Worm (Caenorhabditis elegans): ENCODE measurements around the gene ugt-39.

ugt-39 gene

ce11 chrV:7133963-7134362 lies 23.0 kb upstream of the ugt-39 start, which contains the start of gene F10D2.16:
TSS of gene F10D2.16 (plus strand) at chrV:7134263.
- TF ChIP-seq eor-1 (tag; optimal IDR thresholded peaks at IDR 0.05) (no peak), nhr-23 (tag; optimal IDR thresholded peaks at IDR 0.05) (no peak), fos-1 (tag; optimal IDR thresholded peaks at IDR 0.05) (no peak), ama-1 (optimal IDR thresholded peaks at IDR 0.05) (no peak), ceh-82 (tag; optimal IDR thresholded peaks at IDR 0.05) (no peak), daf-12 (tag; optimal IDR thresholded peaks at IDR 0.05) (no peak), unc-39 (tag; optimal IDR thresholded peaks at IDR 0.05) (no peak), pqm-1 (tag; optimal IDR thresholded peaks at IDR 0.05) (no peak), nhr-12 (tag; optimal IDR thresholded peaks at IDR 0.05) (no peak), nhr-28 (tag; optimal IDR thresholded peaks at IDR 0.05) (no peak), nhr-76 (tag; optimal IDR thresholded peaks at IDR 0.05) (no peak), nfya-1 (tag; optimal IDR thresholded peaks at IDR 0.05; ENCODE audit: insufficient read depth) (no peak), ceh-16 (tag; optimal IDR thresholded peaks at IDR 0.05) (no peak), tbx-2 (tag; optimal IDR thresholded peaks at IDR 0.05) (no peak), snpc-4 (tag; optimal IDR thresholded peaks at IDR 0.05) (no peak), ZK546.5 (tag; optimal IDR thresholded peaks at IDR 0.05) (no peak), skn-1 (tag; optimal IDR thresholded peaks at IDR 0.05) (no peak), mdl-1 (tag; optimal IDR thresholded peaks at IDR 0.05) (no peak)

ce11 chrV:7136859-7137258 lies 20.1 kb upstream of the ugt-39 start:
- no peak for TF ChIP-seq eor-1 (tag; optimal IDR thresholded peaks at IDR 0.05)

ce11 chrV:7138320-7138719 lies 18.6 kb upstream of the ugt-39 start, which contains the start of gene str-112:
TSS of gene str-112 (minus strand) at chrV:7138420.
- no peak for TF ChIP-seq R02D3.7 (tag; optimal IDR thresholded peaks at IDR 0.05)
- TF ChIP-seq elt-2 (tag; optimal IDR thresholded peaks at IDR 0.05), result no peak
- no peak for TF ChIP-seq snpc-4 (tag; optimal IDR thresholded peaks at IDR 0.05)
- no peak for TF ChIP-seq elt-1 (tag; optimal IDR thresholded peaks at IDR 0.05)
- no peak for TF ChIP-seq ceh-28 (tag; optimal IDR thresholded peaks at IDR 0.05)
- no peak for TF ChIP-seq elt-3 (tag; optimal IDR thresholded peaks at IDR 0.05)
- no peak for TF ChIP-seq fkh-2 (tag; optimal IDR thresholded peaks at IDR 0.05)
- TF ChIP-seq ceh-82 (tag; optimal IDR thresholded peaks at IDR 0.05), result no peak
- TF ChIP-seq unc-39 (tag; optimal IDR thresholded peaks at IDR 0.05), result no peak
- no peak for TF ChIP-seq nhr-25 (tag; optimal IDR thresholded peaks at IDR 0.05)
- no peak for TF ChIP-seq egl-27 (tag; optimal IDR thresholded peaks at IDR 0.05)
- TF ChIP-seq jun-1 (tag; optimal IDR thresholded peaks at IDR 0.05), result no peak
- TF ChIP-seq lsy-12 (tag; optimal IDR thresholded peaks at IDR 0.05), result no peak
- no peak for TF ChIP-seq egl-5 (tag; optimal IDR thresholded peaks at IDR 0.05)
- no peak for TF ChIP-seq eor-1 (tag; optimal IDR thresholded peaks at IDR 0.05)
- no peak for TF ChIP-seq zag-1 (tag; optimal IDR thresholded peaks at IDR 0.05)
- no peak for TF ChIP-seq sea-2 (GFP tag; optimal IDR thresholded peaks at IDR 0.05)
- no peak for TF ChIP-seq daf-12 (tag; optimal IDR thresholded peaks at IDR 0.05)

ce11 chrV:7140368-7140767 lies 16.6 kb upstream of the ugt-39 start:
- TF ChIP-seq egl-27 (tag; optimal IDR thresholded peaks at IDR 0.05) (no peak), pqm-1 (tag; optimal IDR thresholded peaks at IDR 0.05) (peak; percentile 7)

- no peak for TF ChIP-seq nhr-76 (tag; optimal IDR thresholded peaks at IDR 0.05)
- TF ChIP-seq lin-39 (tag; optimal IDR thresholded peaks at IDR 0.05), result no peak
- no peak for TF ChIP-seq elt-2 (tag; optimal IDR thresholded peaks at IDR 0.05)
- TF ChIP-seq nhr-237 (tag; optimal IDR thresholded peaks at IDR 0.05), result no peak
- TF ChIP-seq nhr-11 (tag; optimal IDR thresholded peaks at IDR 0.05), result no peak
- no peak for TF ChIP-seq aly-2 (tag; optimal IDR thresholded peaks at IDR 0.05)
- TF ChIP-seq egl-5 (tag; optimal IDR thresholded peaks at IDR 0.05), result no peak
- TF ChIP-seq nfya-1 (tag; optimal IDR thresholded peaks at IDR 0.05; ENCODE audit: insufficient read depth), result no peak
- no peak for TF ChIP-seq nhr-67 (tag; optimal IDR thresholded peaks at IDR 0.05)
- no peak for TF ChIP-seq ztf-11 (tag; optimal IDR thresholded peaks at IDR 0.05)
- TF ChIP-seq tbx-2 (tag; optimal IDR thresholded peaks at IDR 0.05), result no peak
- TF ChIP-seq ama-1 (optimal IDR thresholded peaks at IDR 0.05), result no peak
- no peak for TF ChIP-seq ceh-16 (tag; optimal IDR thresholded peaks at IDR 0.05)
- no peak for TF ChIP-seq elt-3 (tag; optimal IDR thresholded peaks at IDR 0.05)
Observed at ce11 chrV:7141864-7142263, 15.1 kb upstream of the ugt-39 start, which contains the start of gene ugt-40. TSS of gene ugt-40 (minus strand) at chrV:7141964.
